Worm (Caenorhabditis elegans) whole organism, L1 larva: ENCODE measurements around the gene kdp-1.

Source experiments
- C04F5.9 ChIP-seq: sonication (generic microtip); optimal IDR thresholded peaks from 2 replicates; lab custom pipeline; 2016; ENCODE audit warnings: missing genetic modification characterization, missing compliant biosample characterization
- C16A3.4 ChIP-seq: fragments of 150-350 bp; optimal IDR thresholded peaks from 2 replicates; lab custom pipeline; 2014; ENCODE audit warnings: missing biosample characterization, missing genetic modification characterization
- C34B4.2 ChIP-seq: sonication (generic microtip); optimal IDR thresholded peaks from 2 replicates; lab custom pipeline; 2017; ENCODE audit warnings: mild to moderate bottlenecking, missing genetic modification characterization, missing compliant biosample characterization
- F16B12.6 ChIP-seq: fragments of 150-350 bp; optimal IDR thresholded peaks from 2 replicates; lab custom pipeline; 2014; ENCODE audit warnings: missing biosample characterization, missing genetic modification characterization
- Y116A8C.19 ChIP-seq: sonication (generic microtip); optimal IDR thresholded peaks from 2 replicates; lab custom pipeline; 2016; ENCODE audit warnings: missing compliant biosample characterization, missing genetic modification characterization, borderline replicate concordance
- aha-1 ChIP-seq: fragments of 150-350 bp; optimal IDR thresholded peaks from 2 replicates; lab custom pipeline; 2014; ENCODE audit warnings: missing biosample characterization, missing genetic modification characterization
- alr-1 ChIP-seq: fragments of 200-800 bp; sonication (Bioruptor generic); optimal IDR thresholded peaks from 2 replicates; lab custom pipeline; 2018; ENCODE audit warnings: borderline replicate concordance, mild to moderate bottlenecking, missing genetic modification characterization, missing compliant biosample characterization
- aly-2 ChIP-seq: fragments of 150-350 bp; optimal IDR thresholded peaks from 2 replicates; lab custom pipeline; 2014; ENCODE audit warnings: missing biosample characterization, missing genetic modification characterization
- ama-1 ChIP-seq: fragments of 150-350 bp; optimal IDR thresholded peaks from 2 replicates; lab custom pipeline; 2014
- ceh-63 ChIP-seq: fragments of 200-800 bp; sonication (Bioruptor generic); optimal IDR thresholded peaks from 2 replicates; lab custom pipeline; 2018; ENCODE audit warnings: mild to moderate bottlenecking, missing genetic modification characterization, missing compliant biosample characterization
- ceh-82 ChIP-seq, 3 experiments: fragments of 150-350 bp in 1 of 3; sonication (generic microtip) in 2 of 3; optimal IDR thresholded peaks; 2 replicates each; lab custom pipeline; 2014 to 2017; ENCODE audit warnings: missing biosample characterization in 3 of 3, missing genetic modification characterization in 3 of 3
- ceh-88 ChIP-seq: fragments of 200-800 bp; sonication (Bioruptor generic); IDR thresholded peaks from 2 replicates; pipeline ENCODE4 v1.3.6; 2022; ENCODE audit warnings: missing genetic modification characterization, missing compliant biosample characterization
- ceh-90 ChIP-seq: sonication (generic microtip); optimal IDR thresholded peaks from 2 replicates; lab custom pipeline; 2016; ENCODE audit warnings: missing genetic modification characterization, missing compliant biosample characterization
- ces-1 ChIP-seq: fragments of 150-350 bp; optimal IDR thresholded peaks from 2 replicates; lab custom pipeline; 2014; ENCODE audit warnings: missing biosample characterization, missing genetic modification reagents, missing genetic modification characterization
- dpl-1 ChIP-seq, 3 experiments: fragments of 150-350 bp in 2 of 3; sonication (generic microtip) in 1 of 3; optimal IDR thresholded peaks; 2 replicates each; lab custom pipeline; 2014 to 2017; ENCODE audit warnings: missing biosample characterization in 3 of 3, missing genetic modification characterization in 3 of 3, missing genetic modification reagents in 3 of 3
- dsc-1 ChIP-seq: sonication (generic microtip); optimal IDR thresholded peaks from 2 replicates; lab custom pipeline; 2016; ENCODE audit warnings: mild to moderate bottlenecking, missing genetic modification characterization, missing compliant biosample characterization
- efl-1 ChIP-seq, 4 experiments: fragments of 150-350 bp; optimal IDR thresholded peaks in 3 of 4; peaks in 1 of 4; 1 replicate in 1 of 4; 2 replicates in 3 of 4; lab custom pipeline; 2014; ENCODE audit warnings: missing biosample characterization in 2 of 4, missing genetic modification characterization in 2 of 4, missing genetic modification reagents in 2 of 4
- egl-13 ChIP-seq: sonication (generic microtip); optimal IDR thresholded peaks from 2 replicates; lab custom pipeline; 2016; ENCODE audit warnings: missing genotype, missing genetic modification reagents, missing genetic modification characterization, missing compliant biosample characterization
- egl-27 ChIP-seq, 2 experiments: fragments of 150-350 bp in 1 of 2; sonication (generic microtip); optimal IDR thresholded peaks; 3 replicates each; lab custom pipeline; 2017 to 2018; ENCODE audit warnings: missing biosample characterization in 2 of 2, missing genetic modification characterization in 2 of 2, missing genetic modification reagents in 2 of 2
- elt-3 ChIP-seq, 6 experiments: fragments of 150-350 bp in 1 of 6; sonication (generic microtip); optimal IDR thresholded peaks; 2 replicates each; lab custom pipeline; 2017 to 2018; ENCODE audit warnings: missing biosample characterization in 6 of 6, missing genetic modification characterization in 6 of 6, inconsistent platforms in 1 of 6
- ets-5 ChIP-seq: fragments of 200-800 bp; sonication (Bioruptor generic); IDR thresholded peaks from 2 replicates; pipeline ENCODE4 v1.3.6; 2022; ENCODE audit warnings: missing genetic modification characterization, missing compliant biosample characterization
- fkh-10 ChIP-seq: sonication (generic microtip); optimal IDR thresholded peaks from 2 replicates; lab custom pipeline; 2017; ENCODE audit warnings: missing biosample characterization, missing genetic modification reagents, missing genetic modification characterization
- fkh-8 ChIP-seq: sonication (generic microtip); optimal IDR thresholded peaks from 2 replicates; lab custom pipeline; 2016; ENCODE audit warnings: mild to moderate bottlenecking, missing genetic modification characterization, missing compliant biosample characterization
- fos-1 ChIP-seq: fragments of 150-350 bp; optimal IDR thresholded peaks from 2 replicates; lab custom pipeline; 2014; ENCODE audit warnings: missing biosample characterization, missing genetic modification characterization
- grh-1 ChIP-seq: fragments of 200-800 bp; sonication (Bioruptor generic); IDR thresholded peaks from 2 replicates; pipeline ENCODE4 v1.3.6; 2022; ENCODE audit warnings: missing genetic modification reagents, missing genetic modification characterization, missing compliant biosample characterization
- hlh-4 ChIP-seq: sonication (generic microtip); optimal IDR thresholded peaks from 2 replicates; lab custom pipeline; 2016; ENCODE audit warnings: mild to moderate bottlenecking, missing genetic modification characterization, missing compliant biosample characterization
- hpl-2 ChIP-seq: fragments of 150-350 bp; optimal IDR thresholded peaks from 2 replicates; lab custom pipeline; 2014; ENCODE audit warnings: missing biosample characterization, missing genetic modification reagents, missing genetic modification characterization
- irx-1 ChIP-seq: sonication (generic microtip); optimal IDR thresholded peaks from 2 replicates; lab custom pipeline; 2016; ENCODE audit warnings: missing genetic modification characterization, missing compliant biosample characterization
- isw-1 ChIP-seq: fragments of 200-800 bp; sonication (Bioruptor generic); IDR thresholded peaks from 2 replicates; pipeline ENCODE4 v1.3.6; 2022; ENCODE audit warnings: missing genetic modification characterization, missing compliant biosample characterization
- jun-1 ChIP-seq: fragments of 150-350 bp; optimal IDR thresholded peaks from 2 replicates; lab custom pipeline; 2014; ENCODE audit warnings: missing biosample characterization, missing genetic modification reagents, missing genetic modification characterization
- lin-15B ChIP-seq: fragments of 150-350 bp; sonication (generic microtip); optimal IDR thresholded peaks from 3 replicates; lab custom pipeline; 2014; ENCODE audit warnings: missing biosample characterization, missing genetic modification characterization
- lin-35 ChIP-seq, 2 experiments: fragments of 150-350 bp; optimal IDR thresholded peaks; 2 replicates each; lab custom pipeline; 2014; ENCODE audit warnings: missing biosample characterization in 2 of 2, missing genetic modification characterization in 2 of 2, missing genetic modification reagents in 2 of 2
- lsy-2 ChIP-seq, 2 experiments: fragments of 150-350 bp; optimal IDR thresholded peaks; 2 replicates each; lab custom pipeline; 2014; ENCODE audit warnings: missing biosample characterization in 2 of 2, missing genetic modification characterization in 2 of 2
- mab-9 ChIP-seq: fragments of 200-800 bp; sonication (Bioruptor generic); IDR thresholded peaks from 2 replicates; pipeline ENCODE4 v1.3.6; 2022; ENCODE audit warnings: missing genetic modification reagents, missing genetic modification characterization, missing compliant biosample characterization
- nhr-12 ChIP-seq: sonication (generic microtip); optimal IDR thresholded peaks from 2 replicates; lab custom pipeline; 2017; ENCODE audit warnings: missing biosample characterization, missing genetic modification characterization
- nhr-20 ChIP-seq: sonication (generic microtip); optimal IDR thresholded peaks from 2 replicates; lab custom pipeline; 2016; ENCODE audit warnings: mild to moderate bottlenecking, missing genetic modification characterization, missing compliant biosample characterization
- nhr-237 ChIP-seq: fragments of 150-350 bp; optimal IDR thresholded peaks from 2 replicates; lab custom pipeline; 2014; ENCODE audit warnings: missing biosample characterization, missing genetic modification characterization
- nhr-71 ChIP-seq: sonication (generic microtip); optimal IDR thresholded peaks from 2 replicates; lab custom pipeline; 2016; ENCODE audit warnings: mild to moderate bottlenecking, missing genetic modification characterization, moderate library complexity, missing compliant biosample characterization
- nhr-84 ChIP-seq: sonication (generic microtip); optimal IDR thresholded peaks from 2 replicates; lab custom pipeline; 2017; ENCODE audit warnings: missing biosample characterization, missing genetic modification characterization
- pax-3 ChIP-seq: fragments of 200-800 bp; sonication (Bioruptor generic); optimal IDR thresholded peaks from 2 replicates; lab custom pipeline; 2018; ENCODE audit warnings: mild to moderate bottlenecking, missing genetic modification characterization, moderate library complexity, missing compliant biosample characterization
- snpc-4 ChIP-seq: fragments of 150-350 bp; optimal IDR thresholded peaks from 2 replicates; lab custom pipeline; 2014; ENCODE audit warnings: missing biosample characterization, missing genetic modification characterization
- sptf-1 ChIP-seq: fragments of 150-350 bp; optimal IDR thresholded peaks from 2 replicates; lab custom pipeline; 2014; ENCODE audit warnings: missing biosample characterization, missing genetic modification characterization
- sup-37 ChIP-seq: fragments of 200-800 bp; sonication (Bioruptor generic); optimal IDR thresholded peaks from 2 replicates; lab custom pipeline; 2018; ENCODE audit warnings: mild to moderate bottlenecking, missing genetic modification characterization, missing compliant biosample characterization
- swsn-7 ChIP-seq: sonication (generic microtip); optimal IDR thresholded peaks from 2 replicates; lab custom pipeline; 2016; ENCODE audit warnings: missing genetic modification characterization, missing compliant biosample characterization
- tbx-2 ChIP-seq: sonication (generic microtip); optimal IDR thresholded peaks from 2 replicates; lab custom pipeline; 2016; ENCODE audit warnings: missing genetic modification characterization, missing compliant biosample characterization
- tlp-1 ChIP-seq: fragments of 150-350 bp; optimal IDR thresholded peaks from 2 replicates; lab custom pipeline; 2014; ENCODE audit warnings: missing biosample characterization, missing genetic modification characterization
- unc-130 ChIP-seq: fragments of 150-350 bp; optimal IDR thresholded peaks from 2 replicates; lab custom pipeline; 2017; ENCODE audit warnings: missing biosample characterization, missing genetic modification characterization, inconsistent platforms
- unc-62 ChIP-seq: fragments of 150-350 bp; optimal IDR thresholded peaks from 2 replicates; lab custom pipeline; 2014; ENCODE audit warnings: missing biosample characterization, missing genetic modification reagents, missing genetic modification characterization
- unc-86 ChIP-seq: sonication (generic microtip); optimal IDR thresholded peaks from 2 replicates; lab custom pipeline; 2016; ENCODE audit warnings: missing genetic modification characterization, missing compliant biosample characterization
- vab-15 ChIP-seq: sonication (generic microtip); optimal IDR thresholded peaks from 2 replicates; lab custom pipeline; 2017; ENCODE audit warnings: missing genotype, mild to moderate bottlenecking, missing genetic modification characterization, missing compliant biosample characterization
- xbp-1 ChIP-seq: sonication (generic microtip); optimal IDR thresholded peaks from 2 replicates; lab custom pipeline; 2016; ENCODE audit warnings: missing genetic modification characterization, missing compliant biosample characterization
- zag-1 ChIP-seq: fragments of 150-350 bp; optimal IDR thresholded peaks from 2 replicates; lab custom pipeline; 2014; ENCODE audit warnings: missing biosample characterization, missing genetic modification characterization

Gene kdp-1

ce11 chrIV:13282778-13283177, 17.2 kb upstream of the kdp-1 start, which contains the start of gene cpsf-3:
TSS of gene cpsf-3 (minus strand) at chrIV:13282878.
- no peak for TF ChIP-seq efl-1 (optimal IDR thresholded peaks at IDR 0.05; lab: Kevin White, UChicago)
- no peak for TF ChIP-seq efl-1 (GFP tag; optimal IDR thresholded peaks at IDR 0.05 in 1 of 2; lab: Kevin White, UChicago)
- TF ChIP-seq fos-1 (tag; lab: Kevin White, UChicago), result no peak
- TF ChIP-seq mab-9 (GFP tag; lab: Robert Waterston, UW), result no peak
- TF ChIP-seq fkh-8, result no peak
- no peak for TF ChIP-seq Y116A8C.19 (tag; lab: Kevin White, UChicago)
- no peak for TF ChIP-seq irx-1
- TF ChIP-seq nhr-71 (tag; lab: Kevin White, UChicago), result no peak
- TF ChIP-seq hpl-2, result no peak
- no peak for TF ChIP-seq alr-1
- TF ChIP-seq snpc-4 (tag; lab: Kevin White, UChicago), result no peak
- TF ChIP-seq C04F5.9 (tag; lab: Kevin White, UChicago), result no peak
- TF ChIP-seq ceh-90 (tag; lab: Kevin White, UChicago), result no peak
- no peak for TF ChIP-seq hlh-4
- TF ChIP-seq egl-27 (tag; optimal IDR thresholded peaks at IDR 0.05; lab: Kevin White, UChicago), result no peak
- TF ChIP-seq aha-1 (tag; lab: Kevin White, UChicago), result no peak
- no peak for TF ChIP-seq lin-15B (tag; lab: Kevin White, UChicago)
- TF ChIP-seq tlp-1 (tag; lab: Kevin White, UChicago), result no peak
- no peak for TF ChIP-seq xbp-1 (tag; lab: Kevin White, UChicago)
- no peak for TF ChIP-seq nhr-237 (tag; lab: Kevin White, UChicago)

DNA sequence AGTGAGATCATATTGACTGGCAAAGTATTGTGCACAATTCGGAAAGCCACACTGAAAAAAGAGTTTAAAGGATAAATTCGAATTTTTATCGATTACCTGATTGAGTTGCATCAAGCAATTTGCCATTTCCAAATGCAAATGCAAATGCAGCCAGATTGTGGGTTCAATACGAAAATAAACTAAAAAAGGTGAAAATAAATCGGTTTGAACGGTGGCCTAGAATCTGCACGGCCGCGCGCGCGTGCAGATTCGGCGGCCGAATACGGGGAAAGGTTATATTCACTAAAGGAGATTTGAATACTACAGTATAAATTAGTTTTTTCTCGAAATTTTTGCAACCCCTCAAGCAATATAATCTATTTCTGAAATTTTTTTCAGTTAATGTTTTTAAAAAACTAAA, 10.7 kb upstream of the kdp-1 start, which contains the start of gene Y67H2A.10:
Gene Y67H2A.10 (minus strand): TSS at position 184 of the 400 bp plus-strand sequence.
- TF ChIP-seq nhr-84 (no peak), lsy-2 (tag; optimal IDR thresholded peaks at IDR 0.05; lab: Kevin White, UChicago) (peak; percentile 7 to 52), C16A3.4 (tag; lab: Kevin White, UChicago) (no peak), ces-1 (GFP tag; lab: Kevin White, UChicago) (no peak), zag-1 (tag; lab: Kevin White, UChicago) (no peak), Y116A8C.19 (tag; lab: Kevin White, UChicago) (no peak), C34B4.2 (tag; lab: Kevin White, UChicago) (no peak), lin-35 (GFP tag; optimal IDR thresholded peaks at IDR 0.05; lab: Kevin White, UChicago) (peak; percentile 19 to 23), dpl-1 (GFP tag; optimal IDR thresholded peaks at IDR 0.05; lab: Kevin White, UChicago) (peak in 2 of 3 experiments; percentile 32 to 47), ama-1 (lab: Kevin White, UChicago) (no peak), ceh-63 (no peak), aly-2 (tag; lab: Kevin White, UChicago) (no peak), egl-13 (tag; lab: Kevin White, UChicago) (no peak), isw-1 (no peak), unc-130 (tag; lab: Kevin White, UChicago) (no peak), tbx-2 (tag; lab: Kevin White, UChicago) (peak; percentile 16), C04F5.9 (tag; lab: Kevin White, UChicago) (no peak), sptf-1 (no peak), unc-62 (GFP tag; lab: Kevin White, UChicago) (no peak), elt-3 (tag; optimal IDR thresholded peaks at IDR 0.05; lab: Kevin White, UChicago) (no peak), grh-1 (GFP tag; lab: Robert Waterston, UW) (no peak), nhr-20 (tag; lab: Kevin White, UChicago) (no peak), lin-15B (tag; lab: Kevin White, UChicago) (peak; percentile 24), F16B12.6 (tag; lab: Kevin White, UChicago) (no peak), ceh-88 (GFP tag; lab: Robert Waterston, UW) (no peak), nhr-12 (tag; lab: Kevin White, UChicago) (no peak), sup-37 (no peak), fkh-10 (GFP tag; lab: Kevin White, UChicago) (no peak), dsc-1 (tag; lab: Kevin White, UChicago) (no peak), aha-1 (tag; lab: Kevin White, UChicago) (no peak), ets-5 (GFP tag; lab: Robert Waterston, UW) (no peak), ceh-82 (tag; optimal IDR thresholded peaks at IDR 0.05; lab: Kevin White, UChicago) (no peak), hpl-2 (no peak), egl-27 (tag; optimal IDR thresholded peaks at IDR 0.05; lab: Kevin White, UChicago) (no peak), unc-86 (no peak), pax-3 (no peak), swsn-7 (tag; lab: Kevin White, UChicago) (no peak), jun-1 (tag; lab: Kevin White, UChicago) (no peak), vab-15 (tag; lab: Kevin White, UChicago) (no peak), nhr-237 (tag; lab: Kevin White, UChicago) (no peak), tlp-1 (tag; lab: Kevin White, UChicago) (no peak)
